Worm (Caenorhabditis elegans) whole organism, L3 larva: ENCODE results near the gene rgs-4.

Experiments
- aly-2 ChIP-seq: fragments of 150-350 bp; optimal IDR thresholded peaks from 2 replicates; lab custom pipeline; 2014; ENCODE audit warnings: missing biosample characterization, missing genetic modification characterization
- ama-1 ChIP-seq: fragments of 150-350 bp; optimal IDR thresholded peaks from 2 replicates; lab custom pipeline; 2018
- daf-12 ChIP-seq: fragments of 150-350 bp; optimal IDR thresholded peaks from 2 replicates; lab custom pipeline; 2014; ENCODE audit warnings: missing biosample characterization, missing genetic modification reagents, missing genetic modification characterization
- elt-2 ChIP-seq: sonication (generic microtip); optimal IDR thresholded peaks from 2 replicates; lab custom pipeline; 2016; ENCODE audit warnings: missing genetic modification reagents, mild to moderate bottlenecking, missing genetic modification characterization, missing compliant biosample characterization
- fkh-10 ChIP-seq: sonication (generic microtip); optimal IDR thresholded peaks from 2 replicates; lab custom pipeline; 2017; ENCODE audit warnings: missing biosample characterization, missing genetic modification reagents, missing genetic modification characterization
- nfya-1 ChIP-seq: sonication (generic microtip); optimal IDR thresholded peaks from 2 replicates; lab custom pipeline; 2017; ENCODE audit warnings: missing genetic modification characterization, mild to moderate bottlenecking, missing compliant biosample characterization, antibody characterized with exemption, moderate library complexity; ENCODE audit not compliant: insufficient read depth
- nhr-237 ChIP-seq: fragments of 150-350 bp; optimal IDR thresholded peaks from 2 replicates; lab custom pipeline; 2014; ENCODE audit warnings: missing biosample characterization, missing genetic modification characterization
- nhr-28 ChIP-seq: fragments of 150-350 bp; optimal IDR thresholded peaks from 2 replicates; lab custom pipeline; 2014; ENCODE audit warnings: missing biosample characterization, missing genetic modification characterization
- pqm-1 ChIP-seq: fragments of 150-350 bp; optimal IDR thresholded peaks from 2 replicates; lab custom pipeline; 2017; ENCODE audit warnings: missing biosample characterization, missing genetic modification characterization, inconsistent platforms
- snpc-4 ChIP-seq: fragments of 150-350 bp; optimal IDR thresholded peaks from 2 replicates; lab custom pipeline; 2014; ENCODE audit warnings: missing biosample characterization, missing genetic modification characterization
- ztf-4 ChIP-seq: fragments of 150-350 bp; optimal IDR thresholded peaks from 2 replicates; lab custom pipeline; 2014; ENCODE audit warnings: missing biosample characterization, missing genetic modification characterization

ce11 chrII:12616081-12616480 lies 38.5 kb upstream of the rgs-4 start, which contains the start of gene nspe-6:
- TF ChIP-seq pqm-1 (tag; lab: Kevin White, UChicago) (no peak), ama-1 (lab: Kevin White, UChicago) (no peak), snpc-4 (tag; lab: Kevin White, UChicago) (no peak), nhr-237 (no peak), daf-12 (tag; lab: Kevin White, UChicago) (no peak), aly-2 (tag; lab: Kevin White, UChicago) (no peak), nfya-1 (tag; lab: Kevin White, UChicago) (no peak), fkh-10 (GFP tag; lab: Kevin White, UChicago) (no peak), nhr-28 (tag; lab: Kevin White, UChicago) (no peak), elt-2 (tag; lab: Kevin White, UChicago) (no peak), ztf-4 (tag; lab: Kevin White, UChicago) (no peak)
